Worm (Caenorhabditis elegans): ENCODE measurements around the gene odc-1.

odc-1 gene

ce11 chrV:6896700-6897099, 3.3 kb downstream of the odc-1 start, which contains the start of gene K11C4.1:
TSS of gene K11C4.1 (plus strand) at chrV:6897000.
- no peak for TF ChIP-seq lin-32 (GFP tag; optimal IDR thresholded peaks at IDR 0.05)
- TF ChIP-seq ztf-11 (tag; optimal IDR thresholded peaks at IDR 0.05) = no peak
- TF ChIP-seq ham-2 (GFP tag; optimal IDR thresholded peaks at IDR 0.05) = no peak
- TF ChIP-seq blmp-1 (tag; optimal IDR thresholded peaks at IDR 0.05) = no peak
- TF ChIP-seq lsy-2 (tag; optimal IDR thresholded peaks at IDR 0.05) = no peak
- TF ChIP-seq mab-5 (tag; optimal IDR thresholded peaks at IDR 0.05) = no peak
- TF ChIP-seq sptf-1 (tag; optimal IDR thresholded peaks at IDR 0.05) = no peak
- TF ChIP-seq M03D4.4 (tag; optimal IDR thresholded peaks at IDR 0.05) = no peak

- TF ChIP-seq blmp-1 (tag; optimal IDR thresholded peaks at IDR 0.05) (no peak), drap-1 (GFP tag; optimal IDR thresholded peaks at IDR 0.05) (no peak), nhr-76 (tag; optimal IDR thresholded peaks at IDR 0.05) (no peak), pha-4 (tag; optimal IDR thresholded peaks at IDR 0.05) (no peak), lin-32 (GFP tag; optimal IDR thresholded peaks at IDR 0.05) (no peak), ceh-43 (GFP tag; optimal IDR thresholded peaks at IDR 0.05) (no peak), ztf-11 (tag; optimal IDR thresholded peaks at IDR 0.05) (no peak), lin-13 (tag; optimal IDR thresholded peaks at IDR 0.05) (no peak), mab-5 (tag; optimal IDR thresholded peaks at IDR 0.05) (no peak), elt-1 (tag; optimal IDR thresholded peaks at IDR 0.05; ENCODE audit: borderline replicate concordance, insufficient read depth) (no peak), ham-2 (GFP tag; optimal IDR thresholded peaks at IDR 0.05) (no peak), tbx-8 (GFP tag; optimal IDR thresholded peaks at IDR 0.05) (no peak), hlh-1 (tag; optimal IDR thresholded peaks at IDR 0.05) (no peak)
These were observed 5.2 kb downstream of the odc-1 start, which contains the start of gene K11C4.2 for ce11 chrV:6894778-6895177. TSS of gene K11C4.2 (plus strand) at chrV:6895078.

- TF ChIP-seq mls-2 (tag; optimal IDR thresholded peaks at IDR 0.05) = no peak
- peak; percentile 74 for TF ChIP-seq unc-120 (tag; optimal IDR thresholded peaks at IDR 0.05; ENCODE audit: poor library complexity, severe bottlenecking)
- TF ChIP-seq ces-1 (GFP tag; optimal IDR thresholded peaks at IDR 0.05) = peak; percentile 23
These were observed 6.3 kb downstream of the odc-1 start for ce11 chrV:6893681-6894080.

- TF ChIP-seq ztf-11 (tag; optimal IDR thresholded peaks at IDR 0.05) = peak; percentile 30
- no peak for TF ChIP-seq blmp-1 (tag; optimal IDR thresholded peaks at IDR 0.05)
- TF ChIP-seq snpc-4 (tag; optimal IDR thresholded peaks at IDR 0.05) = no peak
- peak; percentile 37 for TF ChIP-seq nhr-237 (tag; optimal IDR thresholded peaks at IDR 0.05)
- peak; percentile 95 for TF ChIP-seq ceh-83 (GFP tag; optimal IDR thresholded peaks at IDR 0.05)
- TF ChIP-seq nhr-28 (tag; optimal IDR thresholded peaks at IDR 0.05) = no peak
- TF ChIP-seq sem-2 (GFP tag; optimal IDR thresholded peaks at IDR 0.05) = peak; percentile 68
- TF ChIP-seq lin-32 (GFP tag; optimal IDR thresholded peaks at IDR 0.05) = peak; percentile 18
- peak; percentile 78 for TF ChIP-seq ceh-43 (GFP tag; optimal IDR thresholded peaks at IDR 0.05)
- peak; percentile 48 for TF ChIP-seq lsy-2 (tag; optimal IDR thresholded peaks at IDR 0.05)
- TF ChIP-seq sptf-1 (tag; optimal IDR thresholded peaks at IDR 0.05) = peak; percentile 94
- TF ChIP-seq bed-3 (GFP tag; optimal IDR thresholded peaks at IDR 0.05) = peak; percentile 78
- peak; percentile 68 for TF ChIP-seq unc-120 (tag; optimal IDR thresholded peaks at IDR 0.05; ENCODE audit: poor library complexity, severe bottlenecking)
- TF ChIP-seq ham-2 (GFP tag; optimal IDR thresholded peaks at IDR 0.05) = peak; percentile 93
- no peak for TF ChIP-seq elt-1 (tag; optimal IDR thresholded peaks at IDR 0.05; ENCODE audit: borderline replicate concordance, insufficient read depth)
- peak; percentile 58 for TF ChIP-seq flh-1 (GFP tag; optimal IDR thresholded peaks at IDR 0.05)
- no peak for TF ChIP-seq nhr-76 (tag; optimal IDR thresholded peaks at IDR 0.05)
- peak; percentile 80 for TF ChIP-seq cnd-1 (tag; optimal IDR thresholded peaks at IDR 0.05)
- TF ChIP-seq drap-1 (GFP tag; optimal IDR thresholded peaks at IDR 0.05) = peak; percentile 90
- peak; percentile 86 for TF ChIP-seq M03D4.4 (tag; optimal IDR thresholded peaks at IDR 0.05)
- peak; percentile 31 for TF ChIP-seq tbx-8 (GFP tag; optimal IDR thresholded peaks at IDR 0.05)
- peak; percentile 63 for TF ChIP-seq pha-4 (tag; optimal IDR thresholded peaks at IDR 0.05)
- peak; percentile 89 for TF ChIP-seq mls-2 (tag; optimal IDR thresholded peaks at IDR 0.05)
- TF ChIP-seq ceh-39 (tag; optimal IDR thresholded peaks at IDR 0.05) = no peak
- TF ChIP-seq unc-62 (GFP tag; optimal IDR thresholded peaks at IDR 0.05) = peak; percentile 12
These were observed 11.2 kb downstream of the odc-1 start for ce11 chrV:6888828-6889227.

- no peak for TF ChIP-seq ceh-39 (tag; optimal IDR thresholded peaks at IDR 0.05)
- no peak for TF ChIP-seq mep-1 (tag; optimal IDR thresholded peaks at IDR 0.05)
- TF ChIP-seq ham-2 (GFP tag; optimal IDR thresholded peaks at IDR 0.05) = no peak
- no peak for TF ChIP-seq lin-13 (tag; optimal IDR thresholded peaks at IDR 0.05)
- TF ChIP-seq cnd-1 (tag; optimal IDR thresholded peaks at IDR 0.05) = no peak
- no peak for TF ChIP-seq nhr-2 (tag; optimal IDR thresholded peaks at IDR 0.05)
- no peak for TF ChIP-seq unc-62 (GFP tag; optimal IDR thresholded peaks at IDR 0.05)
- TF ChIP-seq tbx-8 (GFP tag; optimal IDR thresholded peaks at IDR 0.05) = no peak
These were observed 15.0 kb downstream of the odc-1 start for ce11 chrV:6885070-6885469.
